Worm (Caenorhabditis elegans) whole organism, L4 larva: ENCODE data around the gene fox-1.

ENCODE experiments used
- mdt-29 ChIP-seq: fragments of 200-800 bp; sonication (Bioruptor generic); IDR thresholded peaks from 2 replicates; pipeline ENCODE4 v1.3.6; 2022; ENCODE audit warnings: missing genetic modification reagents, missing genetic modification characterization, missing compliant biosample characterization
- nhr-25 ChIP-seq: sonication (generic microtip); optimal IDR thresholded peaks from 2 replicates; lab custom pipeline; 2017; ENCODE audit warnings: missing genetic modification characterization, mild to moderate bottlenecking, missing compliant biosample characterization, antibody characterized with exemption, moderate library complexity, borderline replicate concordance; ENCODE audit not compliant: insufficient read depth

ce11 chrX:2438857-2439256, 20.8 kb downstream of the fox-1 start, which contains the start of gene gid-2:
- TF ChIP-seq nhr-25 (no peak), mdt-29 (GFP tag; lab: Robert Waterston, UW) (no peak)
